Worm (Caenorhabditis elegans): ENCODE measurements around the gene acs-9.

acs-9 gene

ce11 chrX:16893767-16894166, 13.4 kb upstream of the acs-9 start (continued):
- TF ChIP-seq ama-1 (optimal IDR thresholded peaks at IDR 0.05) = no peak
- no peak for TF ChIP-seq ama-1 (GFP tag; optimal IDR thresholded peaks at IDR 0.05)
- no peak for TF ChIP-seq ceh-40 (GFP tag; IDR thresholded peaks at IDR 0.05)
- no peak for TF ChIP-seq chd-7 (tag; optimal IDR thresholded peaks at IDR 0.05)
- no peak for TF ChIP-seq bed-1 (GFP tag; IDR thresholded peaks at IDR 0.05)
- TF ChIP-seq attf-5 (GFP tag; optimal IDR thresholded peaks at IDR 0.05) = no peak
- 0 out of 2 replicates have a peak, but pooled peaks have one; percentile 34 for TF ChIP-seq ztf-25 (GFP tag; IDR thresholded peaks at IDR 0.05)
- no peak for TF ChIP-seq cebp-2 (GFP tag; IDR thresholded peaks at IDR 0.05)
- TF ChIP-seq madf-10 (tag; optimal IDR thresholded peaks at IDR 0.05) = no peak
- TF ChIP-seq akir-1 (GFP tag; optimal IDR thresholded peaks at IDR 0.05) = no peak
- no peak for TF ChIP-seq Y79H2A.3 (GFP tag; conservative IDR thresholded peaks at IDR 0.05)
- TF ChIP-seq ceh-100 (GFP tag; IDR thresholded peaks at IDR 0.05) = no peak
- peak in 1 of 2 experiments; percentile 42 for TF ChIP-seq rec-8 (tag; optimal IDR thresholded peaks at IDR 0.05)
- no peak for TF ChIP-seq atf-7 (tag; optimal IDR thresholded peaks at IDR 0.05)
- no peak for TF ChIP-seq pha-4 (tag; optimal IDR thresholded peaks at IDR 0.05)
- TF ChIP-seq sptf-2 (GFP tag; optimal IDR thresholded peaks at IDR 0.05) = no peak
- TF ChIP-seq snpc-3.4 (tag; optimal IDR thresholded peaks at IDR 0.05) = no peak
- peak; percentile 65 for TF ChIP-seq him-1 (tag; optimal IDR thresholded peaks at IDR 0.05)
- TF ChIP-seq F49E8.2 (tag; optimal IDR thresholded peaks at IDR 0.05; ENCODE audit: insufficient read depth) = no peak
- TF ChIP-seq zfh-2 (GFP tag; conservative IDR thresholded peaks at IDR 0.05) = peak; percentile 81
- TF ChIP-seq lin-26 (GFP tag; IDR thresholded peaks at IDR 0.05) = peak; percentile 46
- peak; percentile 30 for TF ChIP-seq ztf-18 (tag; optimal IDR thresholded peaks at IDR 0.05)
- no peak for TF ChIP-seq mxl-1 (tag; optimal IDR thresholded peaks at IDR 0.05)
- TF ChIP-seq Y67H2A.10 (GFP tag; conservative IDR thresholded peaks at IDR 0.05) = no peak
- TF ChIP-seq lir-1 (GFP tag; conservative IDR thresholded peaks at IDR 0.05) = no peak
- TF ChIP-seq attf-3 (GFP tag; conservative IDR thresholded peaks at IDR 0.05) = no peak
- TF ChIP-seq lin-35 (GFP tag; optimal IDR thresholded peaks at IDR 0.05) = no peak
- TF ChIP-seq aptf-3 (GFP tag; IDR thresholded peaks at IDR 0.05) = no peak
- peak; percentile 51 for TF ChIP-seq hmg-1.2 (GFP tag; IDR thresholded peaks at IDR 0.05)
- 0 out of 2 replicates have a peak, but pooled peaks have one; percentile 30 for TF ChIP-seq nfyb-1 (GFP tag; IDR thresholded peaks at IDR 0.05)
- no peak for TF ChIP-seq unc-62 (GFP tag; optimal IDR thresholded peaks at IDR 0.05)
- TF ChIP-seq F52B5.7 (tag; optimal IDR thresholded peaks at IDR 0.05) = no peak
- no peak for TF ChIP-seq F22D6.2 (tag; optimal IDR thresholded peaks at IDR 0.05)
- no peak for TF ChIP-seq C17E4.6 (GFP tag; IDR thresholded peaks at IDR 0.05)
- no peak for TF ChIP-seq hmg-20 (GFP tag; IDR thresholded peaks at IDR 0.05)
- no peak for TF ChIP-seq aptf-2 (GFP tag; conservative IDR thresholded peaks at IDR 0.05)
- TF ChIP-seq sdz-38 (tag; optimal IDR thresholded peaks at IDR 0.05) = no peak
- TF ChIP-seq rcor-1 (GFP tag; IDR thresholded peaks at IDR 0.05) = peak; percentile 34; the same call in 1 of the 2 replicates
- no peak for TF ChIP-seq C06A6.2 (GFP tag; conservative IDR thresholded peaks at IDR 0.05)

ce11 chrX:16891683-16892082, 11.4 kb upstream of the acs-9 start, which contains the start of gene F39F10.3:
F39F10.3 (plus strand) TSS chrX:16891983.
- TF ChIP-seq lir-1 (GFP tag; conservative IDR thresholded peaks at IDR 0.05) (no peak), attf-5 (GFP tag; optimal IDR thresholded peaks at IDR 0.05) (no peak), hmg-1.2 (GFP tag; IDR thresholded peaks at IDR 0.05) (no peak), nfyb-1 (GFP tag; IDR thresholded peaks at IDR 0.05) (no peak), hsf-1 (GFP tag; IDR thresholded peaks at IDR 0.05) (no peak), B0035.1 (tag; optimal IDR thresholded peaks at IDR 0.05) (no peak)
